Fruit fly (Drosophila melanogaster): Measurements from ENCODE around the gene CG43844.

The CG43844 gene

DNA sequence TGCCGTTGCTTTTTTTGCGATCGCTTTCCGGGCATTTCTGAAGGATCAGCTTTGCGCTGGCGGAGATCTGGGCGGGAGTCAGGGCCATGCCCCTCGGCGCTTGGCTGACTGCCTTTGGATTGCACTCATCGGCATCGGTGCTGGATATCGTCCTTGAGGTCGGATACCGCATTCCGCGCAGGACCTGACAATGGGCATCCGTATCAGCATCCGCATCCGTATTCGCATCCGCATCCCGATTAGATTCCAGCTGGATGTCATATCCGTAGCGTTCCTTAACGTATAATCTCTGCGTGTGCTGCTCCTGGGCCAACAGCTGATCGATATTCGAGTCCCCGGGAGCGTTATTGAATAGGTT is 33.9 kb upstream of the CG43844 start:
- TF ChIP-seq CG34367 (tag; optimal IDR thresholded peaks at IDR 0.05) (no peak), CG10348 (GFP tag; IDR thresholded peaks at IDR 0.05) (no peak), Pif1B (GFP tag; optimal IDR thresholded peaks at IDR 0.05) (no peak), fd96Ca (GFP tag; IDR thresholded peaks at IDR 0.05) (peak; percentile 63; the same call in 2 of the 3 replicates), CG8159 (tag; optimal IDR thresholded peaks at IDR 0.05) (no peak), CG9948 (tag; optimal IDR thresholded peaks at IDR 0.05) (no peak), CG12605 (GFP tag; IDR thresholded peaks at IDR 0.05) (no peak)

DNA sequence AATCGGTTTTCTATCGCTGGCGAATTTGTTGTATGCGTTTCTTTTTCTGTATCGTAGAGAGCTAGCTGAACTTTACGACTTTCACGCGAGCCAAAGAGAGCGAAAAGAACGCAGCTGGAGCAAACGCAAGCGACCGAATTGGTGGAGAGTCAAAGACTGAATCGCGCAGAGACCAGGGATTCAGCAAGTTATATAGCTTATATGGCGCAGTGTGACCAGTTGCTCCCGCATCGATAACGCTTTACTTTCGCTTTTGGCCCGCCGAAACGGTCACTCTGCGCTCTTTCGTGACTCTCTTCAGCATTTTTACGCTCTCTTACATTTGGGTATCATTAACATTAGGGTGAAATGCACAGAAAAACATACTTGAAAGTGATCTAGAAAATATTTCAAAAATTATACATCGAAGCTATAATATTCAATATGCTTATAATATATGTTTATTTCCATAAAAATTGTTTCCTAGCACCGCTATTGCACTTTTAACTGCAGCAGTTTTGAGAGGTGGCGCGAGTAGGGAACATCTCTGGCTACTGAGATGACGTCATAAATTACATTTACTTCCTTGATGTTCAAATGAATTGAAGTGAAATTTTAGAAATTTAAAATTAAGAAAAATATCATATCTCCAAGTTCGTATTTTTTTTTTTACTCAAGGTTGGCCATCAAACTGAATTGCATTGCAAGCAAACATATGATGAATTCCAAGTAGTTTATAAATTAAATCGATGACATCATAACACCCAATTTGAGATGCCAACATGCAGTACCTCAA is 33.1 kb upstream of the CG43844 start, which contains the start of gene glec:
Gene glec (minus strand): TSS at position 169 of the 775 bp plus-strand sequence.
- TF ChIP-seq CG32121 (GFP tag; IDR thresholded peaks at IDR 0.05) (no peak), CG8159 (tag; optimal IDR thresholded peaks at IDR 0.05) (no peak), fd96Ca (GFP tag; IDR thresholded peaks at IDR 0.05) (peak; percentile 59; the same call in 2 of the 3 replicates), Snoo (tag; optimal IDR thresholded peaks at IDR 0.05) (peak; percentile 35), Pif1B (GFP tag; optimal IDR thresholded peaks at IDR 0.05) (peak; percentile 34), Ets98B (GFP tag; IDR thresholded peaks at IDR 0.05) (no peak; the same call in none of the 2 replicates), CG13204 (GFP tag; optimal IDR thresholded peaks at IDR 0.05) (peak; percentile 21), CG14655 (GFP tag; optimal IDR thresholded peaks at IDR 0.05) (peak; percentile 7), CG15710 (tag; optimal IDR thresholded peaks at IDR 0.05) (peak; percentile 41), CG10348 (GFP tag; IDR thresholded peaks at IDR 0.05) (no peak), Pif1A (GFP tag; optimal IDR thresholded peaks at IDR 0.05) (peak; percentile 58), CG17806 (tag; optimal IDR thresholded peaks at IDR 0.05) (peak; percentile 9), CG8301 (tag; optimal IDR thresholded peaks at IDR 0.05) (no peak), gl (tag; optimal IDR thresholded peaks at IDR 0.05) (peak; percentile 39), D1 (tag; optimal IDR thresholded peaks at IDR 0.05) (no peak), CG9948 (tag; optimal IDR thresholded peaks at IDR 0.05) (peak; percentile 11), EcR (GFP tag; optimal IDR thresholded peaks at IDR 0.05) (peak; percentile 58), rn (GFP tag; IDR thresholded peaks at IDR 0.05) (no peak), CG12605 (GFP tag; IDR thresholded peaks at IDR 0.05) (peak; percentile 70), CG34367 (tag; optimal IDR thresholded peaks at IDR 0.05) (no peak), CG4496 (GFP tag; IDR thresholded peaks at IDR 0.05) (peak; percentile 55)

DNA sequence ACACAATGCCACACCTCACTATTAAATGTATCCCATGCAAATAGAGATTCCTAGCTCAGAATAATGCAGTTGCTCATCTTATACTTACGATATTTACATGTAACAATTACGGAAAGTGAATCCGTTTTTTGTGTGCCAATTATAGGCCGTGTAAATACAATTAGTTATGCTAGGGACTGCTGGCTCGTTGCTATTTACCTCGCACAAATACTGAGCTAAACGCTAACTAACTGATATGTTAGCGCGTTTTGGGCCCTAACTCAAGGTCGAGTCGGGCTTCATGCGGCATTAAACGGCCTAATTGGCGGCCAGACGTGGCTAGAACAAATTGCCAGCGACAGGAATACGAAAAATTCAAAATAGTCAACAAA is 32.5 kb upstream of the CG43844 start:
- TF ChIP-seq Pif1A (GFP tag; optimal IDR thresholded peaks at IDR 0.05): no peak

DNA sequence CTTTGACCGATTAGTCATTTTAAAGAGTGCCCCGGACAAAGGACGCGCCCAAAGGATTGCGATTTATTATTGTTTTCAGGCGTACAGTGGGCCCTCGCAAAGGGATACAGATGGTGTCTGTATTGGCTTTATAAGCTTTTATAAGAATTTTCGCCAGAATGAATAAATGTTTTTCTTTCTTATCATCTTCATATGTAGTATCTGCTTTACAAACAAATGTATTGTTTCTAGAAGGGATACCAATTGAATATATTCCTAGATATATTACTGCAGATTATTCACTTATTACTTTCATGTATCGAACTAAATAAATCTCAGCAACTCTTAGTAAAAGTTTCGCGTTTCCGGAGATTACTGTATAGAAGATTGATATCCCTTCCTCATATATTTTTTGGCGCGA is 31.8 kb upstream of the CG43844 start:
- TF ChIP-seq CG8301 (tag; optimal IDR thresholded peaks at IDR 0.05) (no peak), Pif1A (GFP tag; optimal IDR thresholded peaks at IDR 0.05) (no peak), CG8159 (tag; optimal IDR thresholded peaks at IDR 0.05) (peak; percentile 30), CG14655 (GFP tag; optimal IDR thresholded peaks at IDR 0.05) (peak; percentile 0)

DNA sequence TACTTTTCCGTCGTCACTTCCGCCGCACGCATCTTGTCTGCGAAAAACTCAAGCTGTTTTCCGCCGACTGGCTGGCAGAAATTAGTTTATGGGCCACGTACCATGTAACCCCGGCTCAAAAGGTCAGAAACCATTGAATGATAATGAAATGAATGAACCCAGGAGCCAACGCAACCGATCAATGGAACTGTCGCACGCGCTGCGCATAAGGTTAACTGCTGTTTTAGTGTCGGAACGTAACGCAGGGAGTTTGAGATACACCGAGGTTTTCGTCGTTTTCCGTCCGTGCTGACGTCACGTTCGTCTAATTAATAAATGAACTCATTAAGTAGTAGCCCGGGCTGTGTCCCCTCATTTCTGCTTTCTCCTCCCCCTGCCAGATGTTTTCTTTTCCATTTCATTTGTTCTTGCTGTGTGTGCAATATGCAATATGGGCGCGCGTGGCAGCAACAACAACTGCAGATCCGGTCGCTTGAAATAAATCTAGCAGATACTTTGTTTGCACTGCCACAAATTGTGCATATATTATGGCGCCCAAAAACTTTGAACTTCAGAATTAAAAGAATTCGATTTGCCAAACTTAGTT is 31.0 kb upstream of the CG43844 start:
- TF ChIP-seq CG9948 (tag; optimal IDR thresholded peaks at IDR 0.05): peak; percentile 8
- no peak for TF ChIP-seq Snoo (tag; optimal IDR thresholded peaks at IDR 0.05)

DNA sequence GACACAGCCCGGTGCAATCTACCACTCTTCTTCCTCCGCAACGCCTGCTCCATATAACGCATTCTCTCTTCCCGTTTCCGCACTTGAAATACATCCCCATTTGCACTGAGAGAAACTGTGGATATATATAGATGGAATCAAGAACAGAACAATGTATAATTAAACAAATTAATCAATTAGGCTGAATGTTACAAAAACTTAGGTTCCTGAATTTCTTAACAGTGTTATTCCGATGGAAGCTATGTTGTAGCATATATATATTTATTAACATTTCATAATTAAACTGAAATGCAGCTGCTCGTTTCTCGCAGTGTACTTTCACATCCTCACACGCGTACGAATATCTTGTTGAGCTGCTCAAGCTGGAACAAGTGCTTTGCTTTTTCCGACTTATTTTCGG is 29.8 kb upstream of the CG43844 start:
- peak; percentile 74 for TF ChIP-seq CG9948 (tag; optimal IDR thresholded peaks at IDR 0.05)
- TF ChIP-seq D1 (tag; optimal IDR thresholded peaks at IDR 0.05): no peak
- TF ChIP-seq Pif1B (GFP tag; optimal IDR thresholded peaks at IDR 0.05): peak; percentile 83
- peak; percentile 72 for TF ChIP-seq CG14655 (GFP tag; optimal IDR thresholded peaks at IDR 0.05)
- no peak for TF ChIP-seq CG10348 (GFP tag; IDR thresholded peaks at IDR 0.05)
- peak; percentile 82 for TF ChIP-seq CG4496 (GFP tag; IDR thresholded peaks at IDR 0.05)
- peak; percentile 61 for TF ChIP-seq CG13204 (GFP tag; optimal IDR thresholded peaks at IDR 0.05)
- TF ChIP-seq CG34367 (tag; optimal IDR thresholded peaks at IDR 0.05): peak; percentile 70
- TF ChIP-seq Pif1A (GFP tag; optimal IDR thresholded peaks at IDR 0.05): peak; percentile 87
- 0 out of 3 replicates have a peak, but pooled peaks have one; percentile 29 for TF ChIP-seq fd96Ca (GFP tag; IDR thresholded peaks at IDR 0.05)
- peak; percentile 85 for TF ChIP-seq CG8159 (tag; optimal IDR thresholded peaks at IDR 0.05)
- TF ChIP-seq CG17806 (tag; optimal IDR thresholded peaks at IDR 0.05): peak; percentile 66
- peak; percentile 28 for TF ChIP-seq gl (tag; optimal IDR thresholded peaks at IDR 0.05)
- peak; percentile 80 for TF ChIP-seq CG8301 (tag; optimal IDR thresholded peaks at IDR 0.05)
- peak; percentile 48; the same call in 1 of the 2 replicates for TF ChIP-seq CG32121 (GFP tag; IDR thresholded peaks at IDR 0.05)
- TF ChIP-seq Ets98B (GFP tag; IDR thresholded peaks at IDR 0.05): peak; percentile 71
- TF ChIP-seq rn (GFP tag; IDR thresholded peaks at IDR 0.05): peak; percentile 68; the same call in 1 of the 2 replicates
- 0 out of 2 replicates have a peak, but pooled peaks have one; percentile 58 for TF ChIP-seq CG12605 (GFP tag; IDR thresholded peaks at IDR 0.05)
- TF ChIP-seq CG15710 (tag; optimal IDR thresholded peaks at IDR 0.05): peak; percentile 84
- peak; percentile 93 for TF ChIP-seq Snoo (tag; optimal IDR thresholded peaks at IDR 0.05)
- TF ChIP-seq EcR (GFP tag; optimal IDR thresholded peaks at IDR 0.05): peak; percentile 0
